Worm (Caenorhabditis elegans): ENCODE results near the gene trr-1.

The trr-1 gene

DNA sequence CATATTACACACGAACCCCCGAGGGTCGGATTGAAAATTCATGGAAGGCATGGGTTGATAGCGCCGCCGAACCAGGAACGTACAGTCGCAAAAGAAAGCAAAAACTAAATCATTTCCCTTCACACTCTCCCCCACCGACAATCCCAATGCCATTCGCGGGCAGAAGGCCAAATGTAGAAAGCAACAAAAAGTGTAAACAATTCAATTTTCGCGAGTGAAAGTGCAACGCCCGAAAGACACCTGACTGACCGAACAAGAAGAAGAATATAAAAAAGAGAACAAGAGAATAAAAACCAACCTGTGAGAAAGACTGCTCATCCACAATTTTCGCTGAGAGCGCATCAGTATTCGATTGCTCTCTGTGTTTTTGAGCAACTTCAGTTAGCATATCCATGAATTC is 58.0 kb downstream of the trr-1 start (continued):
- TF ChIP-seq dmd-6 (GFP tag; IDR thresholded peaks at IDR 0.05): peak; percentile 16; the same call in 1 of the 2 replicates
- no peak for TF ChIP-seq unc-130 (GFP tag; optimal IDR thresholded peaks at IDR 0.05)
- TF ChIP-seq unc-62 (GFP tag; optimal IDR thresholded peaks at IDR 0.05 in 1 of 2): peak in 1 of 2 experiments; percentile 13
- TF ChIP-seq unc-62 (tag; optimal IDR thresholded peaks at IDR 0.05): no peak
- no peak for TF ChIP-seq lir-3 (tag; optimal IDR thresholded peaks at IDR 0.05)
- TF ChIP-seq hlh-30 (tag; optimal IDR thresholded peaks at IDR 0.05; ENCODE audit: insufficient read depth): peak; percentile 78
- peak; percentile 90 for TF ChIP-seq ama-1 (optimal IDR thresholded peaks at IDR 0.05)
- no peak for TF ChIP-seq ztf-11 (tag; optimal IDR thresholded peaks at IDR 0.05)
- no peak for TF ChIP-seq jun-1 (tag; optimal IDR thresholded peaks at IDR 0.05)
- TF ChIP-seq nhr-10 (tag; optimal IDR thresholded peaks at IDR 0.05): peak; percentile 32
- no peak for TF ChIP-seq F26F4.8 (GFP tag; conservative IDR thresholded peaks at IDR 0.05)
- no peak for TF ChIP-seq mes-2 (tag; optimal IDR thresholded peaks at IDR 0.05; ENCODE audit: poor library complexity, severe bottlenecking)
- no peak for TF ChIP-seq ceh-20 (GFP tag; IDR thresholded peaks at IDR 0.05)
- no peak for TF ChIP-seq nhr-42 (GFP tag; IDR thresholded peaks at IDR 0.05)

DNA sequence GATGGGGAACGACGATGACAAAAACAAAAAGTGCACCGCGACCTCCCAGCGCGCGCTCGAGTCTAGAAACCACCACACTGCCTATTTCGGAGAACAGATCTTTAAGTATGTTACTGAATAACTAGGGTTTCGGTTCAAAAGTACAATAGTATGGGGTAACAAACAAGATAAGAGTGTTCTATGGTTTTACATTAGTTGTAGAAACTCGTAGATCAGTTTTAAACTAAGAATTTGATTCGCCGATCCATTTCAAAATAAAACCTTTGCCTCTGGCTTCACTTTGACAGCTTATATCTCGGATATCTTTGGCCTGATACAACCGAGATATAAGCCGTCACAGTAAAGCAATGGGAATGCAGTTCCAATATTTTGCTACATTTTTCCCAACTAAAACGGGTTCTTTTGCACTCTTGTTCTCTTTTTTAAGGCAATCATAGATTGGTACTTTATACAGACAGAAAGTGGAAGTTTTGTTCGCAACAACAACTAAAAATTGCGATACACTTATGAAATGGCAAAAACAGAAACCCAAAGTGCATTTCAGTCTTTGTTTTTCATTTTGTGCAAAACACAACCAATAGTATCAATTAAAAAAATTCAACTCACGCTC is 59.3 kb downstream of the trr-1 start:
- peak; percentile 25 for TF ChIP-seq aha-1 (tag)
- TF ChIP-seq unc-62 (GFP tag; optimal IDR thresholded peaks at IDR 0.05 in 1 of 2): peak in 1 of 2 experiments; percentile 97
- no peak for TF ChIP-seq unc-62 (tag; optimal IDR thresholded peaks at IDR 0.05)
- 0 out of 2 replicates have a peak, but pooled peaks have one; percentile 32 for TF ChIP-seq snpc-1.2 (GFP tag; IDR thresholded peaks at IDR 0.05)
- TF ChIP-seq egl-27 (tag; optimal IDR thresholded peaks at IDR 0.05): no peak
- no peak for TF ChIP-seq unc-130 (GFP tag; optimal IDR thresholded peaks at IDR 0.05)

DNA sequence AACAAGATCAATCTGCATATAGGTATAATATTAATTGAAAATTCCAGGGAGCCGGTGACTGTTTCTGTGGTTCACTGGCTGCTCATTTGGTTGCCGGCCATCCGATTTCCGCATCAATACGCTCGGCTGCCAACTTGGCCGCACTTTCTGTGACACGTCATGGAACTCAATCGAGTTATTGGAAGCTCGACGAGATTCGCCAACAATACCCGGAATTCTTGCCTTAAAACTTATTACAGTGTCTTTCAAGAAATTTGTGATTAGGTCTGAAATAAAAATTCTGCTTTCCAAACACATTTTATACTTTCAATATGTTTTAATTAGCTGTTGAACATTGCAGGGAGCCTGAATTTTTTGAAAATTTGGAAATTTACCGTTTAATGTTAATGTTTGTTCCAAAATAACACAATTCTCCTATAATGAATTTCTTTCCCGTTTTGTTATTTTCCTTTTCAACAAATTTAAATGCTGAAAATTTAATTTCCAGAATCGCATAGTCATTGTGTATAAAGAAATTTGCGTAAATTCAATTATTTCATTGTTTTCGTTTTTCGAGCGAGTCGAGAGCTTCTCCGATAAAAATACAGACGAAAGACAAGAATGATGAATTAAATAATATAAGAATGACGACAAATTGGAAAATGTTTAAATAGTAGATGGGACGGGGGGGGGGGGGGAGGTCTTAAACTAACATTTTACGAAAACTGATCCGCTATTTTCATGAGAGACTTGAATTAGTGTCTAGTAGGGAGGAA is 61.4 kb downstream of the trr-1 start:
- TF ChIP-seq aha-1 (tag) (peak; percentile 95), T26A8.4 (GFP tag; IDR thresholded peaks at IDR 0.05) (peak; percentile 50; the same call in 1 of the 2 replicates), nhr-10 (tag; optimal IDR thresholded peaks at IDR 0.05) (peak; percentile 28), daf-16 (GFP tag; optimal IDR thresholded peaks at IDR 0.05) (peak in 1 of 2 experiments; percentile 60), daf-16 (tag; optimal IDR thresholded peaks at IDR 0.05) (peak; percentile 18), lsy-2 (tag; optimal IDR thresholded peaks at IDR 0.05) (peak in 1 of 2 experiments; percentile 9), rbr-2 (tag; optimal IDR thresholded peaks at IDR 0.05) (peak; percentile 12), mes-2 (tag; optimal IDR thresholded peaks at IDR 0.05; ENCODE audit: poor library complexity, severe bottlenecking) (peak; percentile 21), egl-43 (GFP tag; IDR thresholded peaks at IDR 0.05) (no peak), lin-1 (GFP tag; IDR thresholded peaks at IDR 0.05) (no peak), unc-62 (GFP tag; optimal IDR thresholded peaks at IDR 0.05 in 1 of 2) (peak in 1 of 2 experiments; percentile 47), unc-62 (tag; optimal IDR thresholded peaks at IDR 0.05) (no peak), duxl-1 (tag; optimal IDR thresholded peaks at IDR 0.05; ENCODE audit: poor library complexity) (peak; percentile 18), ama-1 (optimal IDR thresholded peaks at IDR 0.05) (peak; percentile 54), nhr-76 (tag; optimal IDR thresholded peaks at IDR 0.05) (no peak), nhr-77 (tag; optimal IDR thresholded peaks at IDR 0.05) (peak; percentile 38), fkh-10 (GFP tag; optimal IDR thresholded peaks at IDR 0.05) (no peak), mep-1 (tag; optimal IDR thresholded peaks at IDR 0.05) (peak; percentile 61), daf-19 (GFP tag; conservative IDR thresholded peaks at IDR 0.05) (no peak), nhr-102 (tag; optimal IDR thresholded peaks at IDR 0.05) (peak; percentile 57), hif-1 (tag; optimal IDR thresholded peaks at IDR 0.05) (no peak), F37D6.2 (tag; optimal IDR thresholded peaks at IDR 0.05) (peak; percentile 17), dve-1 (tag; optimal IDR thresholded peaks at IDR 0.05; ENCODE audit: insufficient read depth) (peak; percentile 5), F10B5.3 (tag; optimal IDR thresholded peaks at IDR 0.05) (peak; percentile 5)

All from whole organism, L4 larva.